Worm (Caenorhabditis elegans): ENCODE results near the gene C48D5.3.

The C48D5.3 gene

ce11 chrIII:3581636-3582035 lies at the start of gene C48D5.3:
Gene C48D5.3 (minus strand): TSS chrIII:3581736.
- TF ChIP-seq ztf-29 (GFP tag; IDR thresholded peaks at IDR 0.05) (no peak), med-1 (GFP tag; optimal IDR thresholded peaks at IDR 0.05; ENCODE audit: insufficient read depth) (no peak), tab-1 (GFP tag; IDR thresholded peaks at IDR 0.05) (no peak), klf-2 (GFP tag; conservative IDR thresholded peaks at IDR 0.05) (no peak)

ce11 chrIII:3630337-3630736 lies 48.8 kb upstream of the C48D5.3 start, which contains the start of gene mrps-31:
Gene mrps-31 (minus strand): TSS chrIII:3630372.
- TF ChIP-seq ztf-29 (GFP tag; IDR thresholded peaks at IDR 0.05), result no peak
- no peak for TF ChIP-seq tab-1 (GFP tag; IDR thresholded peaks at IDR 0.05)
- no peak for TF ChIP-seq T22C8.4 (GFP tag; IDR thresholded peaks at IDR 0.05)
- TF ChIP-seq med-1 (GFP tag; optimal IDR thresholded peaks at IDR 0.05; ENCODE audit: insufficient read depth), result no peak
- no peak for TF ChIP-seq ref-1 (GFP tag; conservative IDR thresholded peaks at IDR 0.05)
- TF ChIP-seq flt-1 (GFP tag; IDR thresholded peaks at IDR 0.05), result no peak
- no peak for TF ChIP-seq cog-1 (tag; optimal IDR thresholded peaks at IDR 0.05)
- TF ChIP-seq ztf-23 (GFP tag; IDR thresholded peaks at IDR 0.05), result no peak
- no peak for TF ChIP-seq klf-2 (GFP tag; conservative IDR thresholded peaks at IDR 0.05)

- TF ChIP-seq T22C8.4 (GFP tag; IDR thresholded peaks at IDR 0.05), result no peak
- TF ChIP-seq klf-2 (GFP tag; conservative IDR thresholded peaks at IDR 0.05), result no peak
- TF ChIP-seq ztf-29 (GFP tag; IDR thresholded peaks at IDR 0.05), result no peak
- TF ChIP-seq ref-1 (GFP tag; conservative IDR thresholded peaks at IDR 0.05), result no peak
- TF ChIP-seq med-1 (GFP tag; optimal IDR thresholded peaks at IDR 0.05; ENCODE audit: insufficient read depth), result no peak
- TF ChIP-seq cog-1 (tag; optimal IDR thresholded peaks at IDR 0.05), result no peak
- TF ChIP-seq flt-1 (GFP tag; IDR thresholded peaks at IDR 0.05), result no peak
- no peak for TF ChIP-seq ztf-23 (GFP tag; IDR thresholded peaks at IDR 0.05)
- no peak for TF ChIP-seq tab-1 (GFP tag; IDR thresholded peaks at IDR 0.05)
Measured at ce11 chrIII:3627042-3627441, 45.5 kb upstream of the C48D5.3 start, which contains the start of gene sel-8. Gene sel-8 (minus strand): TSS chrIII:3627142.

DNA sequence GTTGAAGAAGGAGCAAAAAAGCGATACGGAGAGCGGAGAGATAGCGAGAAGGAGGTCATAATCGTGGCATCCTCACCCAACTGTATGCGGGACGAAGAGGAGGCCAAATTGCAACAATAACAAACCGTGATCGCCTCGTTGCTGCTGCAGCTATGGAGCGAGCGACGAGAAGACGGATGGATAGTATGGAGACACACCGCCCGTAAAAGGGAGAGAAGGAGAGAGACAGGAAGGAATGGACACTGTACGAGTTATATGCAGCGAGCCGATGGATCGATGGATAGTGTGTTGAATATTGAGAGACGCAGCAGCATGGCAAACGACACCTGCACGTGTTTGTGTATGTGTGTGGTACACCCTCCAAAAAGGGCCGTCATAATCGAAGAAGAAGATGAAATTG lies 42.2 kb upstream of the C48D5.3 start:
- TF ChIP-seq cog-1 (tag; optimal IDR thresholded peaks at IDR 0.05) (no peak), ref-1 (GFP tag; conservative IDR thresholded peaks at IDR 0.05) (no peak), T22C8.4 (GFP tag; IDR thresholded peaks at IDR 0.05) (no peak), tab-1 (GFP tag; IDR thresholded peaks at IDR 0.05) (no peak), med-1 (GFP tag; optimal IDR thresholded peaks at IDR 0.05; ENCODE audit: insufficient read depth) (no peak)

DNA sequence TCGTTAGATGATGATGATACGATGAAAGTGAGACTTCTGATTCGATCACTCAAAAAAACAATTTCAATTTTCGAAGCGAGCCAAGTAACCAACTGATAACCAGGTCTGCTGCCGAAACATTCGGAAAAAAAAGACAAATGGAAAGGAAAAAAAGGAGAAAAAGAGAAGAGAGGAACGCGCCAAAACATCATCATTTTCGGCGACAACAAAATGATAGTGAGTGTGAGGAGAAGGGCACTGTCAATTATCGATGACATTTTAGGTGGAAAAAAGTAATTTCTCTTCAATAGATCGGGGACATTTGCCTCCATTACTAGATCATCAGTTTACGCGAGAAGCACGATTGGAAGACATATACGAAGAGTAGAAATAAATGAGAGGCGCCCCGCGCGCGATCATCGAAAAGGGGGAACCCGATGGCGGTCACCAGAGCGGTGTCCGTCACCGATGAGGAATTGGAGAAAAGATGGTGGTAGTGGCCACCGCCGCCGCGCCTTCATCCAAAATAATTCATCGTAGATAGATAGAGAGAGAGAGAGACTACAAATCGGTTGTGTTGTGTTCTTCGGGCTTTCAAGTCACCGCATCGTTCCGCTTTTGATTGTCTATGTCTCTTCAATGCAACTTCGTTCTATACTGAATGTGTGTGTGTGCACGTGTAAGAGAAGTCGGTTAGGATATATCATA lies 39.8 kb upstream of the C48D5.3 start:
- no peak for TF ChIP-seq cog-1 (tag; optimal IDR thresholded peaks at IDR 0.05)
- no peak for TF ChIP-seq flt-1 (GFP tag; IDR thresholded peaks at IDR 0.05)
- TF ChIP-seq ztf-29 (GFP tag; IDR thresholded peaks at IDR 0.05), result no peak
- TF ChIP-seq ref-1 (GFP tag; conservative IDR thresholded peaks at IDR 0.05), result no peak
- no peak for TF ChIP-seq klf-2 (GFP tag; conservative IDR thresholded peaks at IDR 0.05)
- no peak for TF ChIP-seq T22C8.4 (GFP tag; IDR thresholded peaks at IDR 0.05)
- no peak for TF ChIP-seq ztf-23 (GFP tag; IDR thresholded peaks at IDR 0.05)
- no peak for TF ChIP-seq med-1 (GFP tag; optimal IDR thresholded peaks at IDR 0.05; ENCODE audit: insufficient read depth)
- no peak for TF ChIP-seq tab-1 (GFP tag; IDR thresholded peaks at IDR 0.05)

- TF ChIP-seq ztf-23 (GFP tag; IDR thresholded peaks at IDR 0.05), result peak; percentile 83
- TF ChIP-seq flt-1 (GFP tag; IDR thresholded peaks at IDR 0.05), result peak; percentile 70; the same call in 1 of the 2 replicates
- no peak for TF ChIP-seq tab-1 (GFP tag; IDR thresholded peaks at IDR 0.05)
- TF ChIP-seq T22C8.4 (GFP tag; IDR thresholded peaks at IDR 0.05), result no peak
- TF ChIP-seq cog-1 (tag; optimal IDR thresholded peaks at IDR 0.05), result no peak
- TF ChIP-seq klf-2 (GFP tag; conservative IDR thresholded peaks at IDR 0.05), result no peak
- TF ChIP-seq med-1 (GFP tag; optimal IDR thresholded peaks at IDR 0.05; ENCODE audit: insufficient read depth), result no peak
- TF ChIP-seq ztf-29 (GFP tag; IDR thresholded peaks at IDR 0.05), result no peak
- TF ChIP-seq ref-1 (GFP tag; conservative IDR thresholded peaks at IDR 0.05), result 0 out of 2 replicates have a peak, but pooled peaks have one; percentile 55
Measured at ce11 chrIII:3620652-3621051, 39.1 kb upstream of the C48D5.3 start.

DNA sequence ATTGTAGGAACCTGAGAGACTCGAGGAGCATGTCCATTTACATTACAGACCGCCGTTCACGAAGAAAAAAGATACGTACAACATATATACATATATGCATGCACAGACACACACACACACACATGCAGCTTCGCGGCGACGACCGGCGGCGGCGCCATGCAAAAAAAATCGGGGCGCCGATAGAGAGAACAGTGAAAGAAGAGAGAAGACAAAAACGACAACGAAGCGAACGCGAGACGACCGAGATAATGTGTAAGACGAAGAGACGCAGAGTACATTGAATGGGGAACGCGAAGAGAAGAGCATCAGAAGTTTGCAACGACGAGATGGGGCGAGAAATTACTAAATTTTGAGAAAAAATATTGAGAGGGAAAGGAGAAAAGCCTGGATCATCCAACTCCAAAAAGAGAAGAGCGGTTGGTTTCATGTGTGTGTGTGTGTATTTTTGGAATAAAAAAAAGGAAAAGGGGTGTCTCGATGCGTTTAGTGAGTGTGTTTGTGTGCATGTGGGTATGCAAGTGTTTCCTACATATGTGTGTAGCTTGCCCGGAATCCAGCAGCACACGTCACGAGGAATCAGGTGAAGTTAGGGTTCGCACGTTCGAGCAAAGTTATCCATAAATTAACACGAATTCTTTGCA lies 38.2 kb upstream of the C48D5.3 start:
- TF ChIP-seq med-1 (GFP tag; optimal IDR thresholded peaks at IDR 0.05; ENCODE audit: insufficient read depth) (no peak), cog-1 (tag; optimal IDR thresholded peaks at IDR 0.05) (no peak), T22C8.4 (GFP tag; IDR thresholded peaks at IDR 0.05) (no peak), flt-1 (GFP tag; IDR thresholded peaks at IDR 0.05) (no peak), tab-1 (GFP tag; IDR thresholded peaks at IDR 0.05) (no peak), ztf-29 (GFP tag; IDR thresholded peaks at IDR 0.05) (no peak)

DNA sequence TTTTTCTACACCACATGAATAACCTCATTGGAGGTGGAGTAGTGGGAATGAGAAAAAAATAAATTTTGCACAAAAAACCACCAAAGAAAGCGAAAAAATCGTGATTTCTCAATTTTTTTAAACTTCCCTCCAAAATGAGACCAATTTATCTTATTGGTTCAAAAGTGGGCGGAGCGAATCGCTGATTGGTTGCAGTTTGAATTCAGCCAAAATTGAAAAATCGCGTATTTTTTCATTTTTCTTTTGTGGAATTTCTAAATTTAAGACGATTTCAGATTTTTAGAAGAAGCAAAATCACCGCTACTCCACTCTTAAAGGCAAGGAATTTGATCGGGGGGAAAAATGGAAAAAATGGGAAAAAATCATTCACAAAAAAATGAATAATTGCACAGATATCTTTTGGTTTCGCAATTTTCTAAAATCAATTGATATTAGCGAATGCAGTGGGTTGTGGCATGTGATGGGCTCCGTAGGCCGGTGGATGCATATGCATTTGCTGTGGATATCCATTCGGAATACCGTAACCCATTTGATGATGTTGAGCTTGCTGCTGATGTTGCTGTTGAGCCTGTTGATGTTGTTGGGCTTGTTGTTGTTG lies 31.4 kb upstream of the C48D5.3 start:
- TF ChIP-seq klf-2 (GFP tag; conservative IDR thresholded peaks at IDR 0.05) (no peak), ztf-29 (GFP tag; IDR thresholded peaks at IDR 0.05) (no peak), med-1 (GFP tag; optimal IDR thresholded peaks at IDR 0.05; ENCODE audit: insufficient read depth) (no peak), cog-1 (tag; optimal IDR thresholded peaks at IDR 0.05) (no peak), tab-1 (GFP tag; IDR thresholded peaks at IDR 0.05) (no peak), flt-1 (GFP tag; IDR thresholded peaks at IDR 0.05) (no peak), ref-1 (GFP tag; conservative IDR thresholded peaks at IDR 0.05) (no peak), T22C8.4 (GFP tag; IDR thresholded peaks at IDR 0.05) (no peak), ztf-23 (GFP tag; IDR thresholded peaks at IDR 0.05) (no peak)

DNA sequence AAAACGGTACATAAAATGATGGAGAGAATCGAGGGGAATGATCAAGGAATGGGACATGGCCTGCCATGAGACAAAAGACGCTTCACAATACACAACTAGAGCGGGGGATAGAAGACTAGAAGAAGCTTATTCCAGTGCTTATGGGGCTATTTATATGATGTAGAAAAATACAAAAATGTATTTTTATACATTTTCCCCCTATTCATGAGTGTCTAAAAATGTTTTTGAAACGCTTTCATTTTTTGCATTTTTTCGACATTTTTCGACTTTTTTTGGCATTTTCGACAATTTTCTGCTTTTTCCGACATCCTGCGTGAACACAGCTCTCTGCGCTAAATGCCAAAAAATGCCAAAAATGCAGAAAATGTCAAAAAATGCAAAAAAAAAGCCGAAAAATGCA lies 30.9 kb upstream of the C48D5.3 start:
- TF ChIP-seq med-1 (GFP tag; optimal IDR thresholded peaks at IDR 0.05; ENCODE audit: insufficient read depth) (no peak), klf-2 (GFP tag; conservative IDR thresholded peaks at IDR 0.05) (no peak), flt-1 (GFP tag; IDR thresholded peaks at IDR 0.05) (no peak), ztf-23 (GFP tag; IDR thresholded peaks at IDR 0.05) (0 out of 2 replicates have a peak, but pooled peaks have one; percentile 44)
